Fruit fly (Drosophila melanogaster): Measurements from ENCODE around the gene CG14990.

The CG14990 gene

dm6 chr3L:4108844-4109494, 16.0 kb downstream of the CG14990 start (continued):
- TF ChIP-seq jumu (GFP tag; optimal IDR thresholded peaks at IDR 0.05) = no peak
- peak; percentile 20; the same call in 1 of the 2 replicates for TF ChIP-seq NFAT (GFP tag; IDR thresholded peaks at IDR 0.05)
- 0 out of 2 replicates have a peak, but pooled peaks have one; percentile 36 for TF ChIP-seq ranshi (GFP tag; IDR thresholded peaks at IDR 0.05)
- peak; percentile 33; the same call in 1 of the 2 replicates for TF ChIP-seq CG11247 (GFP tag; IDR thresholded peaks at IDR 0.05)
- TF ChIP-seq Hr78 (GFP tag; optimal IDR thresholded peaks at IDR 0.05) = peak in 1 of 2 experiments; percentile 63
- TF ChIP-seq btn (GFP tag; optimal IDR thresholded peaks at IDR 0.05) = peak; percentile 25
- TF ChIP-seq ham (GFP tag; IDR thresholded peaks at IDR 0.05) = no peak
- no peak for TF ChIP-seq disco-r (GFP tag; optimal IDR thresholded peaks at IDR 0.05)
- TF ChIP-seq Poxn (GFP tag; IDR thresholded peaks at IDR 0.05) = no peak
- peak; percentile 37 for TF ChIP-seq CG4328 (GFP tag; optimal IDR thresholded peaks at IDR 0.05)
- TF ChIP-seq CG7745 (tag; optimal IDR thresholded peaks at IDR 0.05) = no peak
- TF ChIP-seq CG7839 (tag; optimal IDR thresholded peaks at IDR 0.05) = peak; percentile 85
- peak; percentile 61 to 68 for TF ChIP-seq chif (GFP tag; optimal IDR thresholded peaks at IDR 0.05)
- TF ChIP-seq schlank (tag; optimal IDR thresholded peaks at IDR 0.05) = no peak
- peak; percentile 85 for TF ChIP-seq CG15269 (tag; optimal IDR thresholded peaks at IDR 0.05)
- TF ChIP-seq Lim3 (GFP tag; IDR thresholded peaks at IDR 0.05) = no peak; the same call in 1 of the 2 replicates
- peak; percentile 9 for TF ChIP-seq tup (GFP tag; optimal IDR thresholded peaks at IDR 0.05)
- TF ChIP-seq CG7987 (GFP tag; optimal IDR thresholded peaks at IDR 0.05) = no peak
- TF ChIP-seq nerfin-1 (tag; optimal IDR thresholded peaks at IDR 0.05) = peak; percentile 61
- peak; percentile 81 for TF ChIP-seq Xrp1 (GFP tag; IDR thresholded peaks at IDR 0.05)
- TF ChIP-seq Hr3 (GFP tag; optimal IDR thresholded peaks at IDR 0.05) = peak; percentile 69
- 0 out of 2 replicates have a peak, but pooled peaks have one; percentile 30 for TF ChIP-seq MBD-R2 (GFP tag; IDR thresholded peaks at IDR 0.05)
- TF ChIP-seq shn (GFP tag; optimal IDR thresholded peaks at IDR 0.05) = peak; percentile 18
- no peak for TF ChIP-seq luna (GFP tag; optimal IDR thresholded peaks at IDR 0.05)
- peak; percentile 74 for TF ChIP-seq CG9437 (GFP tag; optimal IDR thresholded peaks at IDR 0.05)
- TF ChIP-seq chn (GFP tag; optimal IDR thresholded peaks at IDR 0.05) = peak; percentile 58
- peak; percentile 56 for TF ChIP-seq tin (GFP tag; optimal IDR thresholded peaks at IDR 0.05)
- no peak for TF ChIP-seq CG17912 (GFP tag; optimal IDR thresholded peaks at IDR 0.05)
- no peak for TF ChIP-seq CG10321 (GFP tag; IDR thresholded peaks at IDR 0.05)
- no peak for TF ChIP-seq sr (GFP tag; IDR thresholded peaks at IDR 0.05)
- no peak for TF ChIP-seq B-H2 (GFP tag; optimal IDR thresholded peaks at IDR 0.05)
- TF ChIP-seq CG8281 (tag; optimal IDR thresholded peaks at IDR 0.05) = peak; percentile 45
- peak; percentile 68 for TF ChIP-seq ATbp (GFP tag; optimal IDR thresholded peaks at IDR 0.05)
- TF ChIP-seq NfI (GFP tag; optimal IDR thresholded peaks at IDR 0.05) = peak; percentile 54
- TF ChIP-seq CG11456 (GFP tag; IDR thresholded peaks at IDR 0.05) = peak; percentile 39; the same call in 1 of the 3 replicates
- TF ChIP-seq caup (GFP tag; optimal IDR thresholded peaks at IDR 0.05; ENCODE audit: severe bottlenecking) = peak; percentile 64
- TF ChIP-seq Fer3 (tag; optimal IDR thresholded peaks at IDR 0.05) = peak; percentile 56
- no peak for TF ChIP-seq trh (GFP tag; optimal IDR thresholded peaks at IDR 0.05)
- TF ChIP-seq sima (GFP tag; optimal IDR thresholded peaks at IDR 0.05) = no peak
- peak; percentile 64; the same call in 1 of the 2 replicates for TF ChIP-seq ara (GFP tag; IDR thresholded peaks at IDR 0.05)
- TF ChIP-seq jigr1 (GFP tag; IDR thresholded peaks at IDR 0.05) = no peak
- TF ChIP-seq chinmo (GFP tag; IDR thresholded peaks at IDR 0.05; ENCODE audit: partially characterized antibody) = no peak
- no peak for TF ChIP-seq MTF-1 (GFP tag; optimal IDR thresholded peaks at IDR 0.05; ENCODE audit: borderline replicate concordance)
- TF ChIP-seq salm (tag; optimal IDR thresholded peaks at IDR 0.05) = peak; percentile 46
- peak; percentile 65 for TF ChIP-seq CG16863 (GFP tag; optimal IDR thresholded peaks at IDR 0.05)
- peak; percentile 24 for TF ChIP-seq CG3995 (GFP tag; optimal IDR thresholded peaks at IDR 0.05)
- TF ChIP-seq vfl (GFP tag; optimal IDR thresholded peaks at IDR 0.05) = no peak
- TF ChIP-seq lbe (GFP tag; optimal IDR thresholded peaks at IDR 0.05) = no peak
- 0 out of 2 replicates have a peak, but pooled peaks have one; percentile 35 for TF ChIP-seq wor (GFP tag; IDR thresholded peaks at IDR 0.05)

Measured in whole organism, embryonic.